Fruit fly (Drosophila melanogaster) whole organism, adult: ENCODE data around the gene armi.

Source experiments
- CG11617 ChIP-seq: fragments of 200-800 bp; sonication (Bioruptor generic); optimal IDR thresholded peaks from 2 replicates; lab custom pipeline; 2017; ENCODE audit warnings: mild to moderate bottlenecking, missing biosample characterization, missing genetic modification reagents, missing genetic modification characterization
- CG12768 ChIP-seq: fragments of 200-800 bp; sonication (Bioruptor generic); optimal IDR thresholded peaks from 2 replicates; lab custom pipeline; 2017; ENCODE audit warnings: missing biosample characterization, missing genetic modification characterization, mild to moderate bottlenecking, moderate library complexity, missing genetic modification reagents
- CG14711 ChIP-seq: fragments of 200-800 bp; sonication (Bioruptor generic); optimal IDR thresholded peaks from 2 replicates; lab custom pipeline; 2018; ENCODE audit warnings: missing biosample characterization, mild to moderate bottlenecking, missing genetic modification characterization, moderate library complexity
- CG1620 ChIP-seq: fragments of 200-800 bp; sonication (Bioruptor generic); optimal IDR thresholded peaks from 2 replicates; lab custom pipeline; 2016; ENCODE audit warnings: missing biosample characterization, missing genetic modification characterization
- CG33017 ChIP-seq: fragments of 200-800 bp; sonication (Bioruptor generic); optimal IDR thresholded peaks from 2 replicates; lab custom pipeline; 2018; ENCODE audit warnings: missing biosample characterization, mild to moderate bottlenecking, missing genetic modification characterization, moderate library complexity
- CG5204 ChIP-seq: fragments of 200-800 bp; sonication (Bioruptor generic); optimal IDR thresholded peaks from 2 replicates; lab custom pipeline; 2016; ENCODE audit warnings: missing biosample characterization, missing genetic modification characterization
- CG7045 ChIP-seq: fragments of 200-800 bp; sonication (Bioruptor generic); optimal IDR thresholded peaks from 2 replicates; lab custom pipeline; 2017; ENCODE audit warnings: missing biosample characterization, mild to moderate bottlenecking, missing genetic modification characterization
- CG7101 ChIP-seq: fragments of 200-800 bp; sonication (Bioruptor generic); optimal IDR thresholded peaks from 2 replicates; lab custom pipeline; 2018; ENCODE audit warnings: missing biosample characterization, mild to moderate bottlenecking, missing genetic modification characterization, moderate library complexity
- Clk ChIP-seq: fragments of 200-800 bp; sonication (Bioruptor generic); optimal IDR thresholded peaks from 2 replicates; lab custom pipeline; 2017; ENCODE audit warnings: missing biosample characterization, missing genetic modification characterization
- Crg-1 ChIP-seq: fragments of 200-800 bp; sonication (Bioruptor generic); optimal IDR thresholded peaks from 2 replicates; lab custom pipeline; 2016; ENCODE audit warnings: missing biosample characterization, missing genetic modification characterization
- Hr96 ChIP-seq: fragments of 200-800 bp; sonication (Bioruptor generic); optimal IDR thresholded peaks from 2 replicates; lab custom pipeline; 2016; ENCODE audit warnings: missing biosample characterization, missing genetic modification characterization
- Mnt ChIP-seq: fragments of 200-800 bp; sonication (Bioruptor generic); optimal IDR thresholded peaks from 2 replicates; lab custom pipeline; 2016; ENCODE audit warnings: missing biosample characterization, mild to moderate bottlenecking, missing genetic modification characterization
- bab1 ChIP-seq: fragments of 200-800 bp; sonication (Bioruptor generic); optimal IDR thresholded peaks from 3 replicates; lab custom pipeline; 2019; ENCODE audit warnings: missing biosample characterization, mild to moderate bottlenecking, missing genetic modification characterization, moderate library complexity
- cic ChIP-seq: fragments of 200-800 bp; sonication (Bioruptor generic); optimal IDR thresholded peaks from 2 replicates; lab custom pipeline; 2017; ENCODE audit warnings: missing biosample characterization, mild to moderate bottlenecking, missing genetic modification characterization, moderate library complexity
- cnc ChIP-seq, 2 experiments: fragments of >200 bp; optimal IDR thresholded peaks; 2 replicates each; lab custom pipeline; 2017
- kay ChIP-seq: fragments of 200-800 bp; sonication (Bioruptor generic); peaks from one replicate; lab custom pipeline; 2016; ENCODE audit warnings: missing biosample characterization, missing genetic modification characterization, borderline replicate concordance
- ovo ChIP-seq: fragments of 200-800 bp; sonication (Bioruptor generic); optimal IDR thresholded peaks from 2 replicates; lab custom pipeline; 2016; ENCODE audit warnings: missing biosample characterization, missing genetic modification characterization
- pad ChIP-seq: fragments of 200-800 bp; sonication (Bioruptor generic); optimal IDR thresholded peaks from 3 replicates; lab custom pipeline; 2017; ENCODE audit warnings: missing biosample characterization, missing genetic modification characterization, mild to moderate bottlenecking, moderate library complexity, missing genetic modification reagents
- tj ChIP-seq: fragments of 200-800 bp; sonication (Bioruptor generic); optimal IDR thresholded peaks from 3 replicates; lab custom pipeline; 2017; ENCODE audit warnings: missing biosample characterization, mild to moderate bottlenecking, missing genetic modification characterization, moderate library complexity
- toe ChIP-seq: fragments of 200-800 bp; sonication (Bioruptor generic); optimal IDR thresholded peaks from 2 replicates; lab custom pipeline; 2016; ENCODE audit warnings: missing biosample characterization, missing genetic modification characterization

The armi gene

DNA sequence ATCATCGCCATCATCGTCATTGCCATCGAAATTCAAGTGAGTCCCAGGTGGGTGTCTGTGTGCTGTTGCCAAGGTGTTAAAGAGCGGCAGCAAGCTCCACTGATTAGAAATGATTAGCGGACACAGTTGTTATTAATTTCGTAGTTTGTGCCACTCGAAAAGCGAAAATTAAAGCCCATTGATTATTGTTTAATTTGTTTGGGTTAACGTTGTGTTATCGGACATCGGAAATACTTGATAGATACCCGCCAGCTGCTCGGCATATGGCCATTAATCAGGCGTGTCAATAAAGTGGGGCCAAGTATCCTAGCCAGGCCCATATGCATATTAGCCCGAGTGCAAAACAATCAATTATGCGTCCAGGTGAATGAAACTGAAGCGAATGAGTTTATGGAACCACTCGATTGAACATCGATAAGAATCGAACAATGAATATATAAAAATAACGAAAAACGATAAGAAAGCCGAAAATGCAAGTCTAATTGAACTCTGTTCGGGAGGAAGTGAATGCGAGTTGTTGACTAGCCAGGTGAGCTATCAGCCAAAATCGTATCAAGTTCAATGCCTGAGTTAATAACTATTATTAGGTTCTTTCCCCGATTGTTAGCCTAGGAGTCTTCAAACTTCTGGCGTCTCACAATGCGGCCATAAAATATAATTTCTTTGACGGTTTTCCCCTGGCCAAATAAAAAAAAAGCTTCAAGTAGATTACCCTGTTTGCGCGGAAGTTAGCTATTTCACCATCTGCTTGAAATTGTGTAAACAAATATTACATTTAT lies 25.4 kb upstream of the armi start:
- no peak for TF ChIP-seq Hr96 (GFP tag; lab: Kevin White, UChicago)
- peak; percentile 4 for TF ChIP-seq kay
- TF ChIP-seq CG12768 (GFP tag; lab: Kevin White, UChicago): no peak
- peak; percentile 32 for TF ChIP-seq cic
- TF ChIP-seq ovo (GFP tag; lab: Kevin White, UChicago): no peak
- TF ChIP-seq CG7045 (GFP tag; lab: Kevin White, UChicago): no peak
- TF ChIP-seq pad (GFP tag; lab: Kevin White, UChicago): no peak

DNA sequence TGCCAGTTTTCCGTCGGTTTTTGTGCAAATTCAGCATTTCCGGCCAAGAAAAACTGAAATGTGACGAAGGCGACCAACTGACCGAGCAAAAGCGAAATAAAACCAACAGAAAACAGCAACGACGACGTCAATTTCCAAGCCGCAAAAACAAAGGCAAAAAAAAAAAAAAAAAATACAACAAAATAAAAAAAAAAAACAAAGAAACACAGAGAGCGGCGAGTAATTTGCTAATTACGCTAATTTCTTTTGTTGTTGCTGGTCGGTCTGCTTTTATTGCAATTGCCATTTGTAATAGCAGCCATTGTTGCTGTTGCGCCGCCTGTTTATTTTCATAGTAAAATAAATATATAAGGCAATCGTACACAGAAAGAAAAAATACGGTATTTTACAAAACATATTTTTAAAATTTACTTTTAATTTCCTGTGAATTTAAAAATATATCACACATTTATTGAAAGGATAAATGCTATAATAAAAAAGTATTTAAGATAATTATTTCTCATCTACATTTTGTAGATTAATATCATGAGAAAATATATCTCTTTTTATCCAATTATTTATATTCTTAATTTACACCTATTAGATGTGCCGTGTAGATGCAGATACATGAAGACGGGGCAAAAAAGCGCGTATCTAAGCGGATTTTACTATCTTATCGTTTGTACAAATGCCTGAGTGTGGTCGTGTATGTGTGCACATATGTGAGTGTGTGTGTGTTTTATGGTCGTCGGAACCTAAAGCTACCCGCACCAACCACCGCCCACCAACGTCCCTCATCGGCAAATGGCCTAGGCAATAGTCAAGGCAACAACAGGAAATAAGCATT lies 24.1 kb upstream of the armi start:
- peak; percentile 0 for TF ChIP-seq CG5204 (GFP tag; lab: Kevin White, UChicago)
- peak; percentile 28 for TF ChIP-seq pad (GFP tag; lab: Kevin White, UChicago)
- TF ChIP-seq CG12768 (GFP tag; lab: Kevin White, UChicago): no peak
- TF ChIP-seq Hr96 (GFP tag; lab: Kevin White, UChicago): peak; percentile 10
- TF ChIP-seq CG1620: no peak
- TF ChIP-seq Crg-1 (GFP tag; lab: Kevin White, UChicago): no peak
- peak; percentile 79 for TF ChIP-seq CG33017 (tag; lab: Kevin White, UChicago)
- TF ChIP-seq bab1 (GFP tag; lab: Kevin White, UChicago): no peak
- peak; percentile 6 for TF ChIP-seq toe (GFP tag; lab: Kevin White, UChicago)
- TF ChIP-seq Mnt (GFP tag; lab: Kevin White, UChicago): no peak
- TF ChIP-seq CG7045 (GFP tag; lab: Kevin White, UChicago): peak; percentile 48
- peak; percentile 77 for TF ChIP-seq CG11617 (GFP tag; lab: Kevin White, UChicago)
- TF ChIP-seq CG14711 (tag; lab: Kevin White, UChicago): peak; percentile 80
- no peak for TF ChIP-seq cnc (optimal IDR thresholded peaks at IDR 0.05; lab: Kevin White, UChicago)
- TF ChIP-seq kay: peak; percentile 42
- peak; percentile 34 for TF ChIP-seq ovo (GFP tag; lab: Kevin White, UChicago)
- peak; percentile 95 for TF ChIP-seq tj (GFP tag; lab: Kevin White, UChicago)
- no peak for TF ChIP-seq Clk
- peak; percentile 95 for TF ChIP-seq cic
- peak; percentile 83 for TF ChIP-seq CG7101 (tag; lab: Kevin White, UChicago)

DNA sequence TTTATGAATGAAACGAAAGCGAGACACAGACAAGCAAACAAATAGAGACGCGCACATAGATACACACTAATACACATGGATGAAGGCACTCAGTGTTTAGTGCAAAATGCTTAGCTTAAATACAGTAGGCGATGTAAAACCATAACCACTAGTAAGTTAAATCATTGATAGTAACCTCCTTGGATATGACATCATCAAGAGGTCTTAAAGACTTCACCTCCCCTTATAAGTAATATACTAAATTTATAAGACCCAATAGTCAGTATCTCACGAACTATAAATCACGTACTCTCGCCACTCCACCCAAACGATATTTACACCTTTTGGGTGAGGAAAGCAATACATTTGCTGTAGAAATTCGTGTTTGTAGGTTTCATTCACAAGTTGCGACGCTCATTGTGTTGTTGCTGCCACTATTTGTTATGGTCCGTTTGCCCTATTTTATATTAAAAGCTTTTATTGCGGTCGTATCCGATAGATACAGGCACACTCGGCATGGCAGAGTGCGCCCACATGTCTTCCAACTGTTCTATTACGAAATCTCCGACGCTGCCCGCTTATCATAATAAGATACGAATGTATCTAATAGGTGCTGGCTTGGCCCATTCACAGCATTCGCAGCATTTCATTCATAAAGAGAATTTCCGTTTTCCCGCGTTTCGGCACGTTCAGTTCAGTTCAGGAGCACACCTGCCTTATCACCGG lies 23.3 kb upstream of the armi start:
- TF ChIP-seq kay (no peak), CG33017 (tag; lab: Kevin White, UChicago) (no peak), cic (peak; percentile 76)

DNA sequence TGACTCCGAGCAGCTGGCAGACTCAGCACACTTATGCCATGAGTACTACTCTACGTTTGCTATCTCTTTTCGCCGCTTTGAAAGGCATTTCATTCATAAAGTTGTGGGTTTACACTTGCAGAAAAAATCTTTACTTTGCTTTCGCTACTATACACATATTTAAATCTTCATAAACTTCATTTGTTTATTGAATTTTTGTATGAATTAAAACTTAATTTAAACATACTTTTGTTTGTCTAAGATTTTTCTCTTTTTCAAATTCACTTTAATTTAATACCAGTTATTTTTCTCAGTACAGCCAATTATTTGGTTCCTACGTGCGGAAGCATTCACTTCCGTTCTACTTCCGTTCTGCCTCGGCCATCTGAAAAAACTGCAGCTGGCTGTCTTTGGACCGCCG lies 22.6 kb upstream of the armi start:
- TF ChIP-seq Hr96 (GFP tag; lab: Kevin White, UChicago) (no peak), CG7101 (tag; lab: Kevin White, UChicago) (no peak), CG1620 (no peak), CG7045 (GFP tag; lab: Kevin White, UChicago) (no peak), CG12768 (GFP tag; lab: Kevin White, UChicago) (no peak), CG11617 (GFP tag; lab: Kevin White, UChicago) (no peak), Crg-1 (GFP tag; lab: Kevin White, UChicago) (no peak), CG33017 (tag; lab: Kevin White, UChicago) (no peak), pad (GFP tag; lab: Kevin White, UChicago) (no peak), cic (no peak), ovo (GFP tag; lab: Kevin White, UChicago) (no peak), cnc (optimal IDR thresholded peaks at IDR 0.05; lab: Kevin White, UChicago) (no peak), bab1 (GFP tag; lab: Kevin White, UChicago) (no peak), kay (no peak), Mnt (GFP tag; lab: Kevin White, UChicago) (no peak)

DNA sequence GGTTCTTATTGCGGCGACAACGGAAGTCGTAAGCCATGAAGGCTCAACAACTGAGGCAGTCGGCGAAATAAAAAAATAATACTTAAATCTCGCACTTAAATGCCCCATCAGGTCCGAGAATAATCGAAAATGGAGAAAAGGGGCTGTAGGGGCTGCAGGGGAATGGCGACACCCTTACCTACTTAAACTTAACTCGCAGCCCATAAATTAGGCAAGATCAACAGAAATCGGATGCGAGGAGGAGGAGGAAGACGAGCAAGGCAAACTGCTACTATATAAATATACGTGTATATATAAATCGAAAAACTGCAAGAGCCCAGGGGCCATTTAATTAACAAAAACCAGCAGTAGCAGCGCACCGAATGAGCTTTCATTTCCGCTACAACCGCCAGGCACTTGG lies 21.5 kb upstream of the armi start:
- no peak for TF ChIP-seq Clk
- TF ChIP-seq CG11617 (GFP tag; lab: Kevin White, UChicago): no peak
- TF ChIP-seq CG12768 (GFP tag; lab: Kevin White, UChicago): no peak
- peak; percentile 50 for TF ChIP-seq tj (GFP tag; lab: Kevin White, UChicago)

DNA sequence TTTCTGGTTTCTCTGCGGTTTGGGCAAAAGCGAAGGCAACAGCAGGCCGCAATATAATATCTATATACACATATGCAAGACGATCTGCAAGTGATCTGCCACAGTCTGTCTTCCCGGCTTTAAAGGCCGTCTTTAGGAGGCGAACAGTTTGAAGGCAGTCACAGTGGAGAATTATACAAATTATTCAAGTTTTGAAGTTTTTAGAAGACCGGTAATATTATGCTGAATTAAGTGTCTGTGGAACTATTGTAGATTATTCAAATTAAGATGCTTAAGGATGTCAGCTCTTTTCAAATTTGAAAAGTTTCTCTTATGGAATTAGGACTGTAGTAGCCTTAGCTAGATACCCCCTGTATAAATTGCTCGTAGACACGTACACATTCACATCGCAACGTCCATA lies 21.0 kb upstream of the armi start:
- TF ChIP-seq CG7045 (GFP tag; lab: Kevin White, UChicago) (no peak), CG7101 (tag; lab: Kevin White, UChicago) (no peak), toe (GFP tag; lab: Kevin White, UChicago) (no peak), CG1620 (no peak), CG12768 (GFP tag; lab: Kevin White, UChicago) (no peak), kay (no peak), Hr96 (GFP tag; lab: Kevin White, UChicago) (no peak), cnc (optimal IDR thresholded peaks at IDR 0.05; lab: Kevin White, UChicago) (no peak), ovo (GFP tag; lab: Kevin White, UChicago) (no peak), CG33017 (tag; lab: Kevin White, UChicago) (no peak), pad (GFP tag; lab: Kevin White, UChicago) (no peak), CG11617 (GFP tag; lab: Kevin White, UChicago) (no peak), Crg-1 (GFP tag; lab: Kevin White, UChicago) (no peak), cic (no peak)
